Fruit fly (Drosophila melanogaster) Kc167 (cell line): ENCODE measurements around the gene CG10602.

ENCODE experiments used
- Myc ChIP-seq: fragments of >200 bp; optimal IDR thresholded peaks from 2 replicates; lab custom pipeline; 2017; ENCODE audit warnings: missing external identifiers
- Sin3A ChIP-seq: fragments of >200 bp; optimal IDR thresholded peaks from 2 replicates; lab custom pipeline; 2018; ENCODE audit warnings: missing external identifiers
- h ChIP-seq: fragments of >200 bp; optimal IDR thresholded peaks from 3 replicates; lab custom pipeline; 2018; ENCODE audit warnings: missing external identifiers
- insv ChIP-seq: fragments of >200 bp; optimal IDR thresholded peaks from 3 replicates; lab custom pipeline; 2018; ENCODE audit warnings: missing external identifiers
- psq ChIP-seq: fragments of >200 bp; optimal IDR thresholded peaks from 2 replicates; lab custom pipeline; 2017; ENCODE audit warnings: missing external identifiers
- ttk ChIP-seq: sonication (Bioruptor generic); optimal IDR thresholded peaks from 2 replicates; lab custom pipeline; 2017; ENCODE audit warnings: missing external identifiers

CG10602 gene

DNA sequence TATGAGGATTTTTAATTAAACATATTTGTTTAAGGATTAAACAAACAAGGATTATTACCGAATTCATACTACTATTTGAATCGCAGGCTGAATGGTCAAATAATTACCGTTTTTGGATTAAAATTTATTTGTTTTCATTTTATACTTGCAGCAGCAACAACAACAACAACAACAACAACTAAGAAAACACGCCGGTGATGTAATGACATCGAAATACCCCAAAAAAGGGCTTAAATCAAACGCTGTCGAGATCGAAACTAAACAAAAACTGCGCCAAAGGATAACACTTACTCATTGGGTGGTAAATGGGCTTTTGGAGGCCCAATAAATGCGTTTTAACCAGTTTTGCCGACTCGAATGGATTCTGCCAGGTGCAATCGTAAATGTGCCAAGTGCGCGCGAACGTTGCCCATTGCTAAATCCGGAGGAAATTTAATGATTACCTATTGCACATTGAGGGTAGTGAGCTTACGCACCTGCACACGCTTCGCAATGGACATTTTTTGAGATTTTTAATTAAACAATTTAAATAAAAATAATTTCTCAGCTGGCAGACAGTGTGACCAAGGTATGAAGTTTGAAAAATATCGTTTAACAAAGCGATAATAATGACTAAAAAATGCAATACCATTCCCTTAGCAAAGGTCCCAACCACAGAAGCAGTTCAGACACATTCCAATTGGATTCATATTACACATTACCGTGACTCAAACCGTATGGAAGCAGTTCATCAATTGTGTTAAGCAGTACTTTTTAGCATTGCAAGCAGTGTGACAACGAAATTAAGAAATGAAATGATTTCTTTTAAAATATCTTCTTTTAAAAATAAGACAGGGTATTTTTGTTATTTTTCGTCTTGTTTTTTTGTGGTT, at the start of gene CG10602, which contains the start of gene mRpL13:
Gene CG10602 (minus strand): TSS at position 588 of the 872 bp plus-strand sequence.
Gene mRpL13 (minus strand): TSS at position 588 of the 872 bp plus-strand sequence.
- TF ChIP-seq insv (lab: Kevin White, UChicago) (no peak), Myc (lab: Kevin White, UChicago) (no peak), h (no peak), psq (lab: Kevin White, UChicago) (no peak), Sin3A (no peak), ttk (lab: Kevin White, UChicago) (no peak)

DNA sequence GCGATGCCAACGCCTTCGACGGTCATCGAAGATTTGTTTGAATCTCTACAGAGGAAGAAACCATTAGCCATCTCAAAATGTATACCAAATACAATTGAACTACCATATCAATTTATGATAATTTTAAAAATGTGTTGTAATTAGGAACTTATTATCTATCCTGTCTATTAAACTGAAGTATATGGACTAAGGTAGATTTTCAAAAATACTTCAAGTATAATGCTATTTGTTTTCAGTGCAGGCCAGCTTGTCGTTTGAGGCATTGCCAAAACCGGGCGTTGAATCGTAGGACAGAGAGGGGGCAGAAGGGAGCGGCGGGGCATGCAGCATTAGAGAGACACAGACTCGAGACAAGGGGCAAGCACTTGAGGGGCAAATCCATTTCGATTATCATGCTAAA, 48.4 kb upstream of the CG10602 start:
- no peak for TF ChIP-seq psq (lab: Kevin White, UChicago)
- no peak for TF ChIP-seq Myc (lab: Kevin White, UChicago)
- no peak for TF ChIP-seq insv (lab: Kevin White, UChicago)

- no peak for TF ChIP-seq psq (lab: Kevin White, UChicago)
- no peak for TF ChIP-seq Myc (lab: Kevin White, UChicago)
- no peak for TF ChIP-seq insv (lab: Kevin White, UChicago)
- TF ChIP-seq ttk (lab: Kevin White, UChicago) = no peak
- TF ChIP-seq h = no peak
- no peak for TF ChIP-seq Sin3A
These were observed 47.6 kb upstream of the CG10602 start for dm6 chr2L:18906615-18907014.

- TF ChIP-seq insv (lab: Kevin White, UChicago) = no peak
- no peak for TF ChIP-seq Myc (lab: Kevin White, UChicago)
- TF ChIP-seq psq (lab: Kevin White, UChicago) = no peak
These were observed 41.9 kb upstream of the CG10602 start for dm6 chr2L:18900976-18901375.

dm6 chr2L:18899862-18900261, 40.8 kb upstream of the CG10602 start:
- TF ChIP-seq insv (lab: Kevin White, UChicago) (no peak), h (no peak), Myc (lab: Kevin White, UChicago) (no peak)

DNA sequence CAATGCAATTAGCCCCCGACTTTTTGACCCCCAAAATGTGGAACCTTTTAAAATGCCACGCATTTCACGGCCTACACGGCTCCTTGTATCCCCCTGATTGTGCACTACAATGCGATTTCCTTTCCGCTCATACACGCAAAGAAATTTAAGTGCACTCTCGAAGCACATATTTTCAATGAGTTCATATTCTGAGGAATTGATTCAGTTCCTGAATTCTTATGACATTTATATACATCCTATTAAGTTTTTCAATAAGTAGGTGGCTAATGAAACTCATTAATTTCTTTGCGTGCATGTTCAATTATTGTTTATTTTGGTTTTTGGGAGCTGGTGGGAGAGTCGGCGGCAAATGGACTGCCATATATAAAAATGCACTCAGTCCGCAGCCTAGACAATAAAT, 40.2 kb upstream of the CG10602 start:
- TF ChIP-seq Sin3A (no peak), insv (lab: Kevin White, UChicago) (no peak), Myc (lab: Kevin White, UChicago) (no peak), ttk (lab: Kevin White, UChicago) (no peak), psq (lab: Kevin White, UChicago) (no peak), h (no peak)

- no peak for TF ChIP-seq psq (lab: Kevin White, UChicago)
- no peak for TF ChIP-seq Sin3A
- TF ChIP-seq Myc (lab: Kevin White, UChicago) = no peak
These were observed 38.9 kb upstream of the CG10602 start for dm6 chr2L:18897992-18898391.

dm6 chr2L:18896818-18897578, 38.0 kb upstream of the CG10602 start:
- TF ChIP-seq Myc (lab: Kevin White, UChicago) (no peak), ttk (lab: Kevin White, UChicago) (no peak), insv (lab: Kevin White, UChicago) (no peak), Sin3A (no peak), psq (lab: Kevin White, UChicago) (no peak), h (no peak)

dm6 chr2L:18896371-18896770, 37.3 kb upstream of the CG10602 start:
- no peak for TF ChIP-seq psq (lab: Kevin White, UChicago)
- TF ChIP-seq h = no peak
- no peak for TF ChIP-seq insv (lab: Kevin White, UChicago)
- TF ChIP-seq Sin3A = no peak
- no peak for TF ChIP-seq Myc (lab: Kevin White, UChicago)
- no peak for TF ChIP-seq ttk (lab: Kevin White, UChicago)

- TF ChIP-seq h = no peak
- no peak for TF ChIP-seq Myc (lab: Kevin White, UChicago)
- no peak for TF ChIP-seq Sin3A
- TF ChIP-seq psq (lab: Kevin White, UChicago) = no peak
These were observed 36.1 kb upstream of the CG10602 start for dm6 chr2L:18894998-18895732.

DNA sequence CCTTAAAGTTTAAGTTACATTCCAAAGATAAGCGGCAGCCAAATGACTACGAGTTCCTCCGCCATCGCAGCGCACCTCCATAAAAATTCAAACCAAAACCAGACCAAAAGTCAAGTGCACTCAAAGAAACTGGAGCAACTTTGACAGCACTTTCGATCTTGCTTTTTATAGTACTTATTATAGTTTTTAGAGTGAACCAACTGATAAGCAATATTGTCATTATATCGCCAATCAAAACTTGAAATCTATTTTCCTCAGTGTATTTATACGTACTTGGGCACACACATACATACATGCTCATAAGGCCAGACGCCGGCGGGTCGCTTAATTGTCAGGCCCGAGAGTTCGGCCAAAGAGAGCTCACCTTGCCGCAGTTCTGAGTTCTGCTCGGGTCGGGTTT, 31.0 kb upstream of the CG10602 start:
- TF ChIP-seq Myc (lab: Kevin White, UChicago) (no peak), insv (lab: Kevin White, UChicago) (no peak), ttk (lab: Kevin White, UChicago) (no peak)

dm6 chr2L:18889311-18889710, 30.3 kb upstream of the CG10602 start:
- TF ChIP-seq ttk (lab: Kevin White, UChicago) (no peak), insv (lab: Kevin White, UChicago) (no peak), Sin3A (no peak), psq (lab: Kevin White, UChicago) (no peak), Myc (lab: Kevin White, UChicago) (no peak), h (no peak)
